Fruit fly (Drosophila melanogaster): Measurements from ENCODE around the gene CG1486.

The CG1486 gene

dm6 chrX:21362878-21363277 lies 39.0 kb downstream of the CG1486 start, which contains the start of the genes bbx and waw (continued):
- TF ChIP-seq dm (GFP tag; optimal IDR thresholded peaks at IDR 0.05) (peak; percentile 84), CG34422 (GFP tag; IDR thresholded peaks at IDR 0.05) (peak; percentile 81; the same call in 1 of the 3 replicates), Nf-YA (GFP tag; IDR thresholded peaks at IDR 0.05) (no peak), NFAT (GFP tag; IDR thresholded peaks at IDR 0.05) (no peak), h (optimal IDR thresholded peaks at IDR 0.05) (no peak), CG1647 (GFP tag; optimal IDR thresholded peaks at IDR 0.05) (no peak), CG12236 (GFP tag; optimal IDR thresholded peaks at IDR 0.05) (no peak), CG8388 (GFP tag; optimal IDR thresholded peaks at IDR 0.05) (no peak), CG31224 (GFP tag; IDR thresholded peaks at IDR 0.05) (no peak), CG18764 (GFP tag; optimal IDR thresholded peaks at IDR 0.05) (peak; percentile 6), kah (GFP tag; optimal IDR thresholded peaks at IDR 0.05) (no peak), CG9609 (GFP tag; optimal IDR thresholded peaks at IDR 0.05) (no peak), Ets97D (GFP tag; optimal IDR thresholded peaks at IDR 0.05) (peak; percentile 37), Gug (GFP tag; IDR thresholded peaks at IDR 0.05) (no peak), dpn (GFP tag; optimal IDR thresholded peaks at IDR 0.05) (peak in 1 of 2 experiments; percentile 16), CG13296 (GFP tag; optimal IDR thresholded peaks at IDR 0.05) (no peak), CG9727 (GFP tag; optimal IDR thresholded peaks at IDR 0.05) (peak; percentile 47), CG1233 (GFP tag; optimal IDR thresholded peaks at IDR 0.05) (peak; percentile 19), lilli (GFP tag; optimal IDR thresholded peaks at IDR 0.05) (no peak), Dp (GFP tag; optimal IDR thresholded peaks at IDR 0.05) (peak; percentile 54), pnt (GFP tag; optimal IDR thresholded peaks at IDR 0.05) (no peak), ttk (GFP tag; IDR thresholded peaks at IDR 0.05) (no peak), bsh (GFP tag; optimal IDR thresholded peaks at IDR 0.05) (peak in 1 of 2 experiments; percentile 16), CG8281 (tag; optimal IDR thresholded peaks at IDR 0.05) (no peak), CG4820 (GFP tag; optimal IDR thresholded peaks at IDR 0.05) (no peak), seq (GFP tag; IDR thresholded peaks at IDR 0.05) (no peak), br (optimal IDR thresholded peaks at IDR 0.05) (no peak), dmrt11E (tag; optimal IDR thresholded peaks at IDR 0.05) (peak; percentile 13), CG10979 (tag; optimal IDR thresholded peaks at IDR 0.05) (peak; percentile 96), nau (GFP tag; optimal IDR thresholded peaks at IDR 0.05) (no peak), CG12155 (GFP tag; optimal IDR thresholded peaks at IDR 0.05) (no peak), D19A (tag; optimal IDR thresholded peaks at IDR 0.05) (no peak), Ravus (GFP tag; IDR thresholded peaks at IDR 0.05) (no peak), Rx (GFP tag; IDR thresholded peaks at IDR 0.05) (no peak), Mrtf (GFP tag; IDR thresholded peaks at IDR 0.05) (no peak), CG12104 (GFP tag; optimal IDR thresholded peaks at IDR 0.05) (no peak), sna (GFP tag; IDR thresholded peaks at IDR 0.05; ENCODE audit: partially characterized antibody) (no peak), gem (tag; optimal IDR thresholded peaks at IDR 0.05) (no peak), CG11093 (GFP tag; IDR thresholded peaks at IDR 0.05) (no peak), CG10959 (GFP tag; IDR thresholded peaks at IDR 0.05) (0 out of 2 replicates have a peak, but pooled peaks have one; percentile 11), ewg (GFP tag; optimal IDR thresholded peaks at IDR 0.05) (peak; percentile 52), C15 (GFP tag; IDR thresholded peaks at IDR 0.05) (no peak), ab (GFP tag; optimal IDR thresholded peaks at IDR 0.05) (no peak), btn (GFP tag; optimal IDR thresholded peaks at IDR 0.05) (no peak), CG6689 (GFP tag; IDR thresholded peaks at IDR 0.05) (0 out of 2 replicates have a peak, but pooled peaks have one; percentile 11), CG8290 (GFP tag; optimal IDR thresholded peaks at IDR 0.05) (peak; percentile 5), CG8290 (tag; optimal IDR thresholded peaks at IDR 0.05) (no peak), Elba2 (GFP tag; optimal IDR thresholded peaks at IDR 0.05) (no peak), tup (GFP tag; optimal IDR thresholded peaks at IDR 0.05) (no peak), amos (GFP tag; IDR thresholded peaks at IDR 0.05; ENCODE audit: partially characterized antibody) (no peak), maf-S (GFP tag; optimal IDR thresholded peaks at IDR 0.05) (peak; percentile 50), CG10321 (GFP tag; IDR thresholded peaks at IDR 0.05) (no peak), Bdp1 (GFP tag; optimal IDR thresholded peaks at IDR 0.05) (no peak), CG3995 (GFP tag; optimal IDR thresholded peaks at IDR 0.05) (peak; percentile 3)
